Fruit fly (Drosophila melanogaster) whole organism, prepupa: ENCODE results near the gene TfIIFbeta.
A peak's percentile ranks its signal among the peaks of the same experiment; 100 is the strongest.

Experiments used
- Eip78C ChIP-seq: fragments of 200-800 bp; sonication (Bioruptor generic); peaks from one replicate; lab custom pipeline; 2016; ENCODE audit warnings: missing biosample characterization, missing genetic modification characterization
- esn ChIP-seq: fragments of 200-800 bp; sonication (Bioruptor generic); optimal IDR thresholded peaks from 2 replicates; lab custom pipeline; 2016; ENCODE audit warnings: missing biosample characterization, mild to moderate bottlenecking, missing genetic modification characterization, moderate library complexity

DNA sequence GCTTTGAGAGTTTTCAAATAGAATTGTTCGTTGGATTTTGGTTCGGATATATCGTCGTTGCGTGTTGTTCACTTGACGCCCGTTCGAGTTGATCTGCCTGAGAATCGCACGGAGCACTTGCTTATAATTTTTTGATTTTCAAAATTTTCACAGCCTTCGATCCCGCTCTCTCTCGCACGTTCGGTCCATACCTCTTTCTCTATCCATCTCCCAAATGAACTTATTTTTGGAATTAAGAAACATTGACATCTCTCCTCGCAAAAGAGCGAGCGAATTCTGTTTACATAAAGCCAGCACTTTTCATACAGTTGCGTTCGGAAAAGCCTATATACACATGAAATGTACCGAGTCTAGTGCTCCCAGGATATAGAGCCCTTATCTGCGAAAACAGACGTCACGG is 9.7 kb upstream of the TfIIFbeta start, which contains the start of the genes CG45076, CG45078 and fau:
- peak; percentile 49 for TF ChIP-seq Eip78C (GFP tag; lab: Kevin White, UChicago)
- no peak for TF ChIP-seq esn (GFP tag; lab: Kevin White, UChicago)
